Worm (Caenorhabditis elegans) whole organism, late embryonic: ENCODE data around the gene C33C12.11.

Experiments used
- Y22D7AL.16 ChIP-seq: sonication (generic microtip); optimal IDR thresholded peaks from 2 replicates; lab custom pipeline; 2016; ENCODE audit warnings: missing genetic modification characterization, missing compliant biosample characterization
- lim-6 ChIP-seq: sonication (generic microtip); optimal IDR thresholded peaks from 2 replicates; lab custom pipeline; 2016; ENCODE audit warnings: missing genetic modification characterization, missing compliant biosample characterization
- pat-9 ChIP-seq: fragments of 200-800 bp; sonication (Bioruptor generic); optimal IDR thresholded peaks from 2 replicates; lab custom pipeline; 2018; ENCODE audit warnings: mild to moderate bottlenecking, missing genetic modification characterization, moderate library complexity, missing compliant biosample characterization
- pha-2 ChIP-seq: sonication (generic microtip); optimal IDR thresholded peaks from 2 replicates; lab custom pipeline; 2017; ENCODE audit warnings: mild to moderate bottlenecking, missing genetic modification characterization, missing compliant biosample characterization
- pha-4 ChIP-seq: fragments of 150-350 bp; optimal IDR thresholded peaks from 2 replicates; lab custom pipeline; 2018; ENCODE audit warnings: missing biosample characterization, missing genetic modification reagents, missing genetic modification characterization
- sox-4 ChIP-seq: sonication (generic microtip); optimal IDR thresholded peaks from 2 replicates; lab custom pipeline; 2017; ENCODE audit warnings: mild to moderate bottlenecking, missing genetic modification characterization, inconsistent platforms, missing compliant biosample characterization
- syd-9 ChIP-seq: sonication (generic microtip); optimal IDR thresholded peaks from 2 replicates; lab custom pipeline; 2016; ENCODE audit warnings: mild to moderate bottlenecking, missing genetic modification characterization, moderate library complexity, missing compliant biosample characterization
- unc-3 ChIP-seq, 2 experiments: fragments of 200-800 bp in 1 of 2; sonication (Bioruptor generic) in 1 of 2; sonication (generic microtip) in 1 of 2; conservative IDR thresholded peaks in 1 of 2; optimal IDR thresholded peaks in 1 of 2; 2 replicates each; pipeline versions ENCODE4 v1.3.6 to Lab custom; 2016 to 2022; ENCODE audit warnings: missing compliant biosample characterization in 2 of 2, missing genetic modification characterization in 2 of 2, missing genetic modification reagents in 1 of 2
- unc-86 ChIP-seq: sonication (generic microtip); optimal IDR thresholded peaks from 2 replicates; lab custom pipeline; 2016; ENCODE audit warnings: missing genetic modification characterization, missing compliant biosample characterization

C33C12.11 gene

DNA sequence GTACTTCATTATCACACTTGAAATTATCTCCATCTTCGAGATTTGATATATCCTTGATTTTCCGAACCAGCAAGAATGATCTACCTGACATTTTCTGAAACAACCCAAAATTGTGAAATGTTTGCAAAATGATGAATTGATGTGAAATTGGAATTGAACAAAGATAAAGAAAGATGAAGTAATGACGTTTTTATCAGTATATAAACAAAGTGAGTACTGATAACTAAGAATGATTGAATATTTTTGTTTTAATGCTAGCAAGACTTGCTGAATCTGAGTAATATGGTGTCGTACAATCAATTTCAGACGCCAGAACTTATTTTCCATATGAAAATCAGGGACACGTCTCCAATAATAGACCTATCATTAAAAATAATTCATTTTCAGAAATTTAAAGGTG is 41.5 kb downstream of the C33C12.11 start, which contains the start of gene math-37:
TSS of gene math-37 (minus strand) at position 101 of the 400 bp plus-strand sequence.
- TF ChIP-seq syd-9 (tag; lab: Kevin White, UChicago) = no peak

DNA sequence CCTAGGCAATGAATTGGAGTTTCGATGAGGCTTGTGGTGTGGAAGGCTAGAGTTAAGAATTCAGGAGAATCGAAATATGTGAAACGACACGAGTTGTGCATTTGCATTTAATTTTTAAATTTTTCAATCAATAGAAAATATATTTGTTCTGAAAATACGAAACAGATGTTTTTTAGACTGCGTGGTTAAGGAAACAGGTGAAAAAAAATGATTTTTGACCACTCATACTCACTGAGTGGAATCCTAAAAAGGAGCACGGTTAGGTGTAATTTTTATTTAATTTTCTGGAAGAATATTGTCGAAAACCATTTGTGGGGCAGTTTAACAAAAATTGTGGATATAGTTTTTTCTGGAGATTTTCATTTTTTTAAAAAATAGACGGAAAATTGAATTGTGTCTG is 46.8 kb downstream of the C33C12.11 start, which contains the start of gene srh-195:
TSS of gene srh-195 (minus strand) at position 101 of the 400 bp plus-strand sequence.
- TF ChIP-seq pat-9 (tag; lab: Kevin White, UChicago) (no peak), unc-3 (GFP tag; conservative IDR thresholded peaks at IDR 0.05; lab: Robert Waterston, UW) (no peak), unc-3 (tag; optimal IDR thresholded peaks at IDR 0.05; lab: Kevin White, UChicago) (no peak), unc-86 (tag; lab: Kevin White, UChicago) (no peak), lim-6 (tag; lab: Kevin White, UChicago) (no peak), pha-4 (no peak), pha-2 (no peak)

DNA sequence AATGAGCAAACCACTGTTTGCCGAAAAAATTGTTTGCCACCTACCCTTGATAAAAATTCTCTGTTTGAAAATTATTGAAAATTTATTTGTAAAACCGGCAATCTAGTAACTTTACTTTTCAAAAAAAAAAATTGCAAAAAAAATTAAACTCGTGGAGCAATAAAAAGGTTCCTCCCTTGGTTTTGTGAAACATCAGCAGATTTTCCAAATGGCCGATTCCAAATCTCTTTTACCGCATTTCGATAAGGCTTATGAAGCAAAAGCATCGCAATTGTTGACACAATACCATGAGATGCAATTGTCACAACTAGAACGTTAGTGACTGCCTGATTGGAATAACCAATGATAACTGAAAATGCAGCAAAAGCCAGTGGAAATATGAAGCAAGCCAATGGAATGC is 49.1 kb downstream of the C33C12.11 start:
- TF ChIP-seq lim-6 (tag; lab: Kevin White, UChicago) = no peak
- TF ChIP-seq sox-4 = no peak
- TF ChIP-seq Y22D7AL.16 = no peak
- TF ChIP-seq, all 69 proteins: peak for 0
